Fruit fly (Drosophila melanogaster) Kc167 (cell line): Measurements from ENCODE around the gene Rab9.

Experiments
- h ChIP-seq: fragments of >200 bp; optimal IDR thresholded peaks from 3 replicates; lab custom pipeline; 2018; ENCODE audit warnings: missing external identifiers
- insv ChIP-seq: fragments of >200 bp; optimal IDR thresholded peaks from 3 replicates; lab custom pipeline; 2018; ENCODE audit warnings: missing external identifiers
- psq ChIP-seq: fragments of >200 bp; optimal IDR thresholded peaks from 2 replicates; lab custom pipeline; 2017; ENCODE audit warnings: missing external identifiers

DNA sequence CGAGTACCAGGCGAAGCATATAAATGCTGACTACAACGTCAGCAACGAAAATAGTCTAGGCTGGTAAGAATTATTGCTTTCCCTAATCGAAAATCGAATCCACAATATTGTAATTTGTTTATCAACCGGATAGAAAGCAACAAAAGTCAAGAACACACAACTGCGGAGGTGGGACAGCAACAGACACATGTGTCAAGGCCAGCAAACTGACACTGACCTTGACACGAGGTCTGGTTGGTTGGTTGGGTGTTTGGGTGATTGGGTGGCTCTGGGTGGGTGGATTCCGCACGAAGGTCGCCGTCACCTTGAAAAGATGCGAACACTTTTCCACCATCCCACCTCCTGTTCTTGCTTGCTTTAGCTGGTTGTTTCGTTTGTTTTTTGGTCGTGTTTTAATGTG lies 29.7 kb upstream of the Rab9 start:
- no peak for TF ChIP-seq insv (lab: Kevin White, UChicago)
- no peak for TF ChIP-seq psq
- TF ChIP-seq h (lab: Kevin White, UChicago): no peak
